Fruit fly (Drosophila melanogaster): ENCODE data around the gene Glyp.

The Glyp gene

dm6 chr2L:2163568-2163953 lies 32.9 kb downstream of the Glyp start (continued):
- TF ChIP-seq CG4328 (GFP tag; optimal IDR thresholded peaks at IDR 0.05): peak; percentile 45
- TF ChIP-seq CG14710 (tag; optimal IDR thresholded peaks at IDR 0.05): peak; percentile 92
- peak; percentile 86 for TF ChIP-seq CG15601 (tag; optimal IDR thresholded peaks at IDR 0.05)
- TF ChIP-seq dati (GFP tag; IDR thresholded peaks at IDR 0.05): peak; percentile 92
- TF ChIP-seq CG1603 (tag; optimal IDR thresholded peaks at IDR 0.05): peak; percentile 94
- TF ChIP-seq CG12299 (tag; optimal IDR thresholded peaks at IDR 0.05): peak; percentile 67
- TF ChIP-seq sna (GFP tag; IDR thresholded peaks at IDR 0.05; ENCODE audit: partially characterized antibody): no peak
- TF ChIP-seq CG43689 (GFP tag; IDR thresholded peaks at IDR 0.05): peak; percentile 65
- peak; percentile 90 for TF ChIP-seq gce (GFP tag; IDR thresholded peaks at IDR 0.05)
- TF ChIP-seq ash1 (GFP tag; optimal IDR thresholded peaks at IDR 0.05): peak; percentile 70
- TF ChIP-seq CG6854 (GFP tag; optimal IDR thresholded peaks at IDR 0.05): peak; percentile 62
- TF ChIP-seq bowl (GFP tag; IDR thresholded peaks at IDR 0.05): peak; percentile 73
- TF ChIP-seq wor (GFP tag; IDR thresholded peaks at IDR 0.05): peak; percentile 85
- TF ChIP-seq usp (GFP tag; optimal IDR thresholded peaks at IDR 0.05): no peak
- peak; percentile 44 for TF ChIP-seq CG15011 (GFP tag; optimal IDR thresholded peaks at IDR 0.05)
- TF ChIP-seq CG12744 (GFP tag; optimal IDR thresholded peaks at IDR 0.05): peak; percentile 64
- TF ChIP-seq kni (GFP tag; optimal IDR thresholded peaks at IDR 0.05): peak; percentile 93
- peak; percentile 90 for TF ChIP-seq tgo (GFP tag; IDR thresholded peaks at IDR 0.05)
- TF ChIP-seq Xrp1 (GFP tag; IDR thresholded peaks at IDR 0.05): peak; percentile 98
- TF ChIP-seq ham (GFP tag; IDR thresholded peaks at IDR 0.05): peak; percentile 66; the same call in 1 of the 2 replicates
- no peak for TF ChIP-seq stwl (tag; optimal IDR thresholded peaks at IDR 0.05)
- no peak for TF ChIP-seq tna (GFP tag; IDR thresholded peaks at IDR 0.05; ENCODE audit: partially characterized antibody)
- TF ChIP-seq bsh (GFP tag; optimal IDR thresholded peaks at IDR 0.05): peak; percentile 94 to 96
- TF ChIP-seq D19B (GFP tag; optimal IDR thresholded peaks at IDR 0.05): peak; percentile 29
- peak; percentile 26 for TF ChIP-seq CG15073 (GFP tag; optimal IDR thresholded peaks at IDR 0.05)
- TF ChIP-seq Hr51 (GFP tag; optimal IDR thresholded peaks at IDR 0.05): peak; percentile 78 to 92
- peak; percentile 70 for TF ChIP-seq klu (GFP tag; IDR thresholded peaks at IDR 0.05)
- no peak for TF ChIP-seq CG2129 (GFP tag; IDR thresholded peaks at IDR 0.05; ENCODE audit: partially characterized antibody)
- TF ChIP-seq B-H2 (GFP tag; optimal IDR thresholded peaks at IDR 0.05): no peak
- no peak for TF ChIP-seq Dfd (GFP tag; optimal IDR thresholded peaks at IDR 0.05)
- peak; percentile 81 for TF ChIP-seq crc (GFP tag; optimal IDR thresholded peaks at IDR 0.05)
- TF ChIP-seq MTF-1 (GFP tag; optimal IDR thresholded peaks at IDR 0.05; ENCODE audit: borderline replicate concordance): peak; percentile 77
- peak; percentile 80 for TF ChIP-seq Ada2b (GFP tag; IDR thresholded peaks at IDR 0.05)
- TF ChIP-seq Sox100B (GFP tag; optimal IDR thresholded peaks at IDR 0.05): peak; percentile 77
- TF ChIP-seq Nf-YC (tag; optimal IDR thresholded peaks at IDR 0.05): peak; percentile 27
- TF ChIP-seq Atf6 (GFP tag; IDR thresholded peaks at IDR 0.05): peak; percentile 84
- peak; percentile 90 for TF ChIP-seq pb (GFP tag; optimal IDR thresholded peaks at IDR 0.05)
- peak; percentile 79 for TF ChIP-seq BtbVII (GFP tag; optimal IDR thresholded peaks at IDR 0.05)
- peak; percentile 82 for TF ChIP-seq Abd-B (GFP tag; optimal IDR thresholded peaks at IDR 0.05)
- TF ChIP-seq CG8388 (GFP tag; optimal IDR thresholded peaks at IDR 0.05): peak; percentile 90
- peak; percentile 89 for TF ChIP-seq unpg (GFP tag; optimal IDR thresholded peaks at IDR 0.05)
- no peak for TF ChIP-seq CG12104 (GFP tag; optimal IDR thresholded peaks at IDR 0.05)
- peak; percentile 74 for TF ChIP-seq crol (GFP tag; IDR thresholded peaks at IDR 0.05)
- peak; percentile 94 for TF ChIP-seq CG32772 (GFP tag; IDR thresholded peaks at IDR 0.05)
- peak; percentile 96 for TF ChIP-seq vvl (GFP tag; IDR thresholded peaks at IDR 0.05)
- peak; percentile 60 for TF ChIP-seq scrt (GFP tag; optimal IDR thresholded peaks at IDR 0.05)
- 0 out of 2 replicates have a peak, but pooled peaks have one; percentile 11 for TF ChIP-seq Poxn (GFP tag; IDR thresholded peaks at IDR 0.05)
- TF ChIP-seq CG8359 (GFP tag; optimal IDR thresholded peaks at IDR 0.05; ENCODE audit: borderline replicate concordance): peak; percentile 77
- TF ChIP-seq CHES-1-like (GFP tag; optimal IDR thresholded peaks at IDR 0.05): peak; percentile 96
- peak; percentile 68 for TF ChIP-seq sima (GFP tag; optimal IDR thresholded peaks at IDR 0.05)
